Fruit fly (Drosophila melanogaster): ENCODE measurements around the gene CG15535.

Gene CG15535

DNA sequence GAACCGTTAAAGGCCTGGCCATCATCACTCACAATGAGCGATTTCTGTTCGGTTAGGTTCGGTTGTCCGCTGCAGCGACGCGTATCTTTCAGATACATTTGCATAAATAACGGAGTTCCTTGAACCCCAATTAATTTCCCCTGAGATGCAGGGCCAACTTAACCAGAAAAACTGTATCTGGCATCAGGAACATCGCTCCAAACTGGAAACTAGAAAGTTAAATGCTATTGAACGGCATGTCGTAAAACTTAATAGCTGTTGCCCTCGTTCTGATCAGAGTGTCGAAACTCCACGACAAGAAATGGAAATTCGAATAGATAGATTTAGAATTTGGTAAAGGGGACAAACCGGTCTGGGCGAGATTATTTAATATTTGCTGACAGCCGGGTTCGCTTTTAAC, 48.6 kb upstream of the CG15535 start (continued):
- TF ChIP-seq gt (GFP tag; IDR thresholded peaks at IDR 0.05) (no peak), Blimp-1 (GFP tag; optimal IDR thresholded peaks at IDR 0.05) (peak; percentile 46)

dm6 chr3R:30470690-30471089, 47.0 kb upstream of the CG15535 start:
- no peak for TF ChIP-seq Kr (GFP tag; optimal IDR thresholded peaks at IDR 0.05)
- TF ChIP-seq CG9817 (tag; optimal IDR thresholded peaks at IDR 0.05): no peak
- TF ChIP-seq row (GFP tag; IDR thresholded peaks at IDR 0.05): no peak
- TF ChIP-seq bbx (GFP tag; IDR thresholded peaks at IDR 0.05; ENCODE audit: partially characterized antibody): no peak
- no peak for TF ChIP-seq CG8478 (optimal IDR thresholded peaks at IDR 0.05)
- TF ChIP-seq schlank (tag; optimal IDR thresholded peaks at IDR 0.05): no peak
- no peak for TF ChIP-seq D19B (GFP tag; optimal IDR thresholded peaks at IDR 0.05)
- no peak for TF ChIP-seq CG30403 (GFP tag; optimal IDR thresholded peaks at IDR 0.05)
- TF ChIP-seq CG6813 (GFP tag; optimal IDR thresholded peaks at IDR 0.05): no peak
- TF ChIP-seq CHES-1-like (GFP tag; optimal IDR thresholded peaks at IDR 0.05): no peak
- no peak for TF ChIP-seq CG3407 (GFP tag; optimal IDR thresholded peaks at IDR 0.05)
- TF ChIP-seq Sox100B (GFP tag; optimal IDR thresholded peaks at IDR 0.05): no peak
- no peak for TF ChIP-seq Spps (tag; optimal IDR thresholded peaks at IDR 0.05)
- no peak for TF ChIP-seq Lpt (GFP tag; optimal IDR thresholded peaks at IDR 0.05)
- no peak for TF ChIP-seq CG9215 (GFP tag; IDR thresholded peaks at IDR 0.05)
- no peak for TF ChIP-seq repo (GFP tag; optimal IDR thresholded peaks at IDR 0.05)

DNA sequence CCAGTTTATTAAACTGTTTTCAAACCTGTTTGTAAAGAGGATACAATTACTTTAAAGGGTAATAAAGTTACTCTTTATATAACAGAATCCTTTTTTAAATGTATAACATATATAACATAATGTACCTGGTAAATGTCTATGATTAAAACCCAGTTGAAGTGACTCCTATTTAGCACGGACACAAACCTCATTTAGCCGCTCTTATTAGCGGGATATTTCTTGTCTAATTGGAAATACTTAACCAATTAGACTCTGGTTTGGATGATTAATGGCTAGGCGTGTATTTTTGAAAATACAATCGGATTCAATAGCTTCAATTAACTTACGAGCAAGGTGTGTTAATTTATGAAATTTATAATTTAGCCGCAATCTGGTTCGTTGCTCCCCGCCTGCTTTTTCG, 43.3 kb upstream of the CG15535 start:
- TF ChIP-seq Side (GFP tag; optimal IDR thresholded peaks at IDR 0.05) (no peak), Hey (tag; optimal IDR thresholded peaks at IDR 0.05) (no peak), C15 (GFP tag; IDR thresholded peaks at IDR 0.05) (no peak), CG12071 (GFP tag; optimal IDR thresholded peaks at IDR 0.05) (no peak), CoRest (tag; optimal IDR thresholded peaks at IDR 0.05) (no peak), CG1603 (tag; optimal IDR thresholded peaks at IDR 0.05) (no peak), CG16815 (GFP tag; optimal IDR thresholded peaks at IDR 0.05) (no peak), CG14710 (tag; optimal IDR thresholded peaks at IDR 0.05) (peak; percentile 1), sqz (GFP tag; optimal IDR thresholded peaks at IDR 0.05) (no peak), fd102C (GFP tag; optimal IDR thresholded peaks at IDR 0.05) (no peak), al (GFP tag; IDR thresholded peaks at IDR 0.05) (no peak), tll (GFP tag; optimal IDR thresholded peaks at IDR 0.05) (peak in 1 of 2 experiments; percentile 36), Hr3 (GFP tag; optimal IDR thresholded peaks at IDR 0.05) (no peak), CG2202 (tag; optimal IDR thresholded peaks at IDR 0.05) (no peak), ERR (GFP tag; optimal IDR thresholded peaks at IDR 0.05) (no peak), CTCF (GFP tag; optimal IDR thresholded peaks at IDR 0.05) (peak; percentile 54), NFAT (GFP tag; IDR thresholded peaks at IDR 0.05) (no peak), BtbVII (GFP tag; optimal IDR thresholded peaks at IDR 0.05) (no peak), CG1529 (GFP tag; optimal IDR thresholded peaks at IDR 0.05) (no peak), CG33557 (GFP tag; optimal IDR thresholded peaks at IDR 0.05) (no peak), slp2 (GFP tag; optimal IDR thresholded peaks at IDR 0.05) (no peak), lov (optimal IDR thresholded peaks at IDR 0.05) (no peak), lov (GFP tag; IDR thresholded peaks at IDR 0.05) (no peak), CG12219 (GFP tag; optimal IDR thresholded peaks at IDR 0.05) (no peak), nerfin-2 (GFP tag; IDR thresholded peaks at IDR 0.05; ENCODE audit: partially characterized antibody) (no peak), CG4328 (GFP tag; optimal IDR thresholded peaks at IDR 0.05) (no peak), zen (tag; optimal IDR thresholded peaks at IDR 0.05) (peak; percentile 91), Nf-YC (tag; optimal IDR thresholded peaks at IDR 0.05) (no peak), insv (GFP tag; optimal IDR thresholded peaks at IDR 0.05) (peak; percentile 100), CG33213 (GFP tag; optimal IDR thresholded peaks at IDR 0.05) (no peak), CG6683 (GFP tag; optimal IDR thresholded peaks at IDR 0.05) (no peak), CG6813 (GFP tag; optimal IDR thresholded peaks at IDR 0.05) (no peak), CG1647 (GFP tag; optimal IDR thresholded peaks at IDR 0.05) (no peak), sens (GFP tag) (peak; percentile 44)

All from whole organism, embryonic.